Worm (Caenorhabditis elegans): Measurements from ENCODE around the gene eif-2D.

Gene eif-2D

ce11 chrII:5727707-5728106 lies 36.2 kb downstream of the eif-2D start, which contains the start of gene rab-3:
TSS of gene rab-3 (minus strand) at chrII:5727853.
- TF ChIP-seq ztf-29 (GFP tag; IDR thresholded peaks at IDR 0.05) (no peak), ztf-23 (GFP tag; IDR thresholded peaks at IDR 0.05) (no peak), flt-1 (GFP tag; IDR thresholded peaks at IDR 0.05) (no peak), T22C8.4 (GFP tag; IDR thresholded peaks at IDR 0.05) (no peak), ref-1 (GFP tag; conservative IDR thresholded peaks at IDR 0.05) (no peak), tab-1 (GFP tag; IDR thresholded peaks at IDR 0.05) (no peak), cog-1 (tag; optimal IDR thresholded peaks at IDR 0.05) (no peak), med-1 (GFP tag; optimal IDR thresholded peaks at IDR 0.05; ENCODE audit: insufficient read depth) (no peak)

- TF ChIP-seq ztf-23 (GFP tag; IDR thresholded peaks at IDR 0.05) (no peak), ref-1 (GFP tag; conservative IDR thresholded peaks at IDR 0.05) (no peak), cog-1 (tag; optimal IDR thresholded peaks at IDR 0.05) (no peak), klf-2 (GFP tag; conservative IDR thresholded peaks at IDR 0.05) (no peak), flt-1 (GFP tag; IDR thresholded peaks at IDR 0.05) (no peak), tab-1 (GFP tag; IDR thresholded peaks at IDR 0.05) (no peak), med-1 (GFP tag; optimal IDR thresholded peaks at IDR 0.05; ENCODE audit: insufficient read depth) (no peak), T22C8.4 (GFP tag; IDR thresholded peaks at IDR 0.05) (no peak)
Observed at ce11 chrII:5730343-5731083, 39.0 kb downstream of the eif-2D start, which contains the start of the genes C18A3.7 and C18A3.11. TSS of gene C18A3.7 (minus strand) at chrII:5730443. TSS of gene C18A3.11 (plus strand) at chrII:5731033.

DNA sequence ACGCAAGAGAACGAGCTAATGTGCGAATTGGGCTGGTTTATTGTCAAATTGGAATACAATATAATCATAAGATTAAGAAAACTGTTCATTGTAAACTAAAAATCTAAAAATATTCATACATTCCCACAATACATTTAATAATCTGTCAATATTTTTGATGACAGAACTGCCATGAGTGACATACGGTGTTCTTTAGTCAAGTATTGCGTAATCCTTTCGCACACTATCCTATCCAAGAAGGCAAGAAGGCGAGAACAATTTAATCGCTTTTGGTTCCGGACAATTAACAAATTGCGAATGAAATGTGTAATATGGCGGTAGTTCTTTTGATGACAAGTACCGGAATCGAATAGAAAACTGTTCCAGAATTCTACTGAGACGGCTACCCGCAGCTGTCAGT lies 43.4 kb downstream of the eif-2D start:
- no peak for TF ChIP-seq ztf-29 (GFP tag; IDR thresholded peaks at IDR 0.05)
- TF ChIP-seq klf-2 (GFP tag; conservative IDR thresholded peaks at IDR 0.05): no peak
- TF ChIP-seq flt-1 (GFP tag; IDR thresholded peaks at IDR 0.05): no peak
- TF ChIP-seq cog-1 (tag; optimal IDR thresholded peaks at IDR 0.05): no peak
- TF ChIP-seq ref-1 (GFP tag; conservative IDR thresholded peaks at IDR 0.05): no peak
- TF ChIP-seq T22C8.4 (GFP tag; IDR thresholded peaks at IDR 0.05): no peak
- no peak for TF ChIP-seq tab-1 (GFP tag; IDR thresholded peaks at IDR 0.05)
- no peak for TF ChIP-seq ztf-23 (GFP tag; IDR thresholded peaks at IDR 0.05)
- TF ChIP-seq med-1 (GFP tag; optimal IDR thresholded peaks at IDR 0.05; ENCODE audit: insufficient read depth): no peak

ce11 chrII:5735744-5736143 lies 44.2 kb downstream of the eif-2D start:
- TF ChIP-seq med-1 (GFP tag; optimal IDR thresholded peaks at IDR 0.05; ENCODE audit: insufficient read depth) (no peak), tab-1 (GFP tag; IDR thresholded peaks at IDR 0.05) (no peak), flt-1 (GFP tag; IDR thresholded peaks at IDR 0.05) (no peak), T22C8.4 (GFP tag; IDR thresholded peaks at IDR 0.05) (no peak), ztf-29 (GFP tag; IDR thresholded peaks at IDR 0.05) (no peak), klf-2 (GFP tag; conservative IDR thresholded peaks at IDR 0.05) (no peak), ztf-23 (GFP tag; IDR thresholded peaks at IDR 0.05) (no peak)

ce11 chrII:5736599-5736998 lies 45.1 kb downstream of the eif-2D start:
- TF ChIP-seq tab-1 (GFP tag; IDR thresholded peaks at IDR 0.05): no peak
- TF ChIP-seq flt-1 (GFP tag; IDR thresholded peaks at IDR 0.05): no peak
- no peak for TF ChIP-seq ztf-23 (GFP tag; IDR thresholded peaks at IDR 0.05)
- TF ChIP-seq T22C8.4 (GFP tag; IDR thresholded peaks at IDR 0.05): no peak
- TF ChIP-seq ztf-29 (GFP tag; IDR thresholded peaks at IDR 0.05): no peak
- no peak for TF ChIP-seq med-1 (GFP tag; optimal IDR thresholded peaks at IDR 0.05; ENCODE audit: insufficient read depth)
- TF ChIP-seq ref-1 (GFP tag; conservative IDR thresholded peaks at IDR 0.05): no peak
- TF ChIP-seq klf-2 (GFP tag; conservative IDR thresholded peaks at IDR 0.05): no peak
- TF ChIP-seq cog-1 (tag; optimal IDR thresholded peaks at IDR 0.05): no peak

ce11 chrII:5738795-5739194 lies 47.3 kb downstream of the eif-2D start, which contains the start of gene hlh-14:
TSS of gene hlh-14 (minus strand) at chrII:5738895.
- TF ChIP-seq cog-1 (tag; optimal IDR thresholded peaks at IDR 0.05): no peak
- no peak for TF ChIP-seq ztf-29 (GFP tag; IDR thresholded peaks at IDR 0.05)
- TF ChIP-seq med-1 (GFP tag; optimal IDR thresholded peaks at IDR 0.05; ENCODE audit: insufficient read depth): no peak
- no peak for TF ChIP-seq tab-1 (GFP tag; IDR thresholded peaks at IDR 0.05)
- no peak for TF ChIP-seq ztf-23 (GFP tag; IDR thresholded peaks at IDR 0.05)
- TF ChIP-seq klf-2 (GFP tag; conservative IDR thresholded peaks at IDR 0.05): no peak
- TF ChIP-seq flt-1 (GFP tag; IDR thresholded peaks at IDR 0.05): no peak
- TF ChIP-seq T22C8.4 (GFP tag; IDR thresholded peaks at IDR 0.05): no peak
- no peak for TF ChIP-seq ref-1 (GFP tag; conservative IDR thresholded peaks at IDR 0.05)

DNA sequence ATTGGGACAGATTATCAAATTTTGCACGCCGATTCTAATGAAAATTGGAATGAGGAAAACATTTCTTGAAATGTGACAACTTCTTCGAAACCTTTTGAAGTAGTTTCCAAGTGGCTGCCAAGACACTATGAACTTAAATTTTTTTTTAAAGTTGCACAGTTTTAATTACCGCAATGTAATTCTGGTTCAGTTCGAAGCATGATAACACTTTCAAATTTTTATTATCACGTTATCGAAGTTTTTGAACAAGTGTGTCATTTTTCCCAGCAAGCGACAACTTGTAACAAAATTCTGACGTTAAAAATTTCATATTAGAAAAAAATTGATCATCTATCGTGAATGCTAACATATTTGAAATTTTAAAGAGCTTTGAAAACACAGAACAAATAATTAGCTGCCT lies 51.2 kb downstream of the eif-2D start:
- no peak for TF ChIP-seq T22C8.4 (GFP tag; IDR thresholded peaks at IDR 0.05)
- no peak for TF ChIP-seq ref-1 (GFP tag; conservative IDR thresholded peaks at IDR 0.05)
- no peak for TF ChIP-seq klf-2 (GFP tag; conservative IDR thresholded peaks at IDR 0.05)
- TF ChIP-seq med-1 (GFP tag; optimal IDR thresholded peaks at IDR 0.05; ENCODE audit: insufficient read depth): no peak
- TF ChIP-seq tab-1 (GFP tag; IDR thresholded peaks at IDR 0.05): no peak
- no peak for TF ChIP-seq cog-1 (tag; optimal IDR thresholded peaks at IDR 0.05)
- TF ChIP-seq ztf-29 (GFP tag; IDR thresholded peaks at IDR 0.05): no peak
- TF ChIP-seq flt-1 (GFP tag; IDR thresholded peaks at IDR 0.05): no peak
